Worm (Caenorhabditis elegans) whole organism, mixed stage, embryonic: ENCODE results near the gene gst-33.

Experiments
- elt-1 ChIP-seq: sonication (generic microtip); optimal IDR thresholded peaks from 2 replicates; lab custom pipeline; 2017; ENCODE audit warnings: missing genetic modification characterization, mild to moderate bottlenecking, missing compliant biosample characterization, antibody characterized with exemption, moderate library complexity, borderline replicate concordance; ENCODE audit not compliant: insufficient read depth
- elt-3 ChIP-seq: fragments of 150-350 bp; optimal IDR thresholded peaks from 2 replicates; lab custom pipeline; 2014; ENCODE audit warnings: missing biosample characterization, missing genetic modification characterization
- ham-2 ChIP-seq: fragments of 200-800 bp; sonication (Bioruptor generic); optimal IDR thresholded peaks from 2 replicates; lab custom pipeline; 2018; ENCODE audit warnings: mild to moderate bottlenecking, missing genetic modification characterization, missing compliant biosample characterization
- hlh-1 ChIP-seq: fragments of 150-350 bp; optimal IDR thresholded peaks from 2 replicates; lab custom pipeline; 2014; ENCODE audit warnings: missing biosample characterization, missing genetic modification reagents, missing genetic modification characterization
- lin-13 ChIP-seq: fragments of 150-350 bp; optimal IDR thresholded peaks from 2 replicates; lab custom pipeline; 2014; ENCODE audit warnings: missing biosample characterization, missing genetic modification characterization
- lin-32 ChIP-seq: fragments of 200-800 bp; sonication (Bioruptor generic); optimal IDR thresholded peaks from 2 replicates; lab custom pipeline; 2018; ENCODE audit warnings: mild to moderate bottlenecking, missing genetic modification characterization, missing compliant biosample characterization
- nhr-12 ChIP-seq: fragments of 150-350 bp; optimal IDR thresholded peaks from 2 replicates; lab custom pipeline; 2014; ENCODE audit warnings: missing biosample characterization, missing genetic modification characterization
- nhr-2 ChIP-seq: fragments of 150-350 bp; optimal IDR thresholded peaks from 2 replicates; lab custom pipeline; 2014; ENCODE audit warnings: missing biosample characterization, missing genetic modification characterization
- nhr-28 ChIP-seq: fragments of 150-350 bp; optimal IDR thresholded peaks from 2 replicates; lab custom pipeline; 2014; ENCODE audit warnings: missing biosample characterization, missing genetic modification characterization
- nhr-76 ChIP-seq: sonication (generic microtip); optimal IDR thresholded peaks from 2 replicates; lab custom pipeline; 2017; ENCODE audit warnings: missing biosample characterization, missing genetic modification characterization
- snpc-4 ChIP-seq: fragments of 150-350 bp; optimal IDR thresholded peaks from 2 replicates; lab custom pipeline; 2014; ENCODE audit warnings: missing biosample characterization, missing genetic modification characterization
- unc-39 ChIP-seq: fragments of 150-350 bp; optimal IDR thresholded peaks from 2 replicates; lab custom pipeline; 2014; ENCODE audit warnings: missing biosample characterization, missing genetic modification characterization

ce11 chrV:3444777-3445089 is 23.6 kb downstream of the gst-33 start, which contains the start of gene cfz-2:
- no peak for TF ChIP-seq nhr-28 (tag; lab: Kevin White, UChicago)
- no peak for TF ChIP-seq lin-13
- no peak for TF ChIP-seq unc-39 (tag; lab: Kevin White, UChicago)
- no peak for TF ChIP-seq lin-32 (GFP tag; lab: Kevin White, UChicago)
- no peak for TF ChIP-seq elt-1 (tag; lab: Kevin White, UChicago)
- no peak for TF ChIP-seq nhr-76 (tag; lab: Kevin White, UChicago)
- no peak for TF ChIP-seq elt-3 (tag; lab: Kevin White, UChicago)
- TF ChIP-seq nhr-2: no peak
- TF ChIP-seq nhr-12: no peak
- no peak for TF ChIP-seq snpc-4 (tag; lab: Kevin White, UChicago)
- no peak for TF ChIP-seq ham-2 (GFP tag; lab: Kevin White, UChicago)
- TF ChIP-seq hlh-1 (tag; lab: Kevin White, UChicago): no peak
